Fruit fly (Drosophila melanogaster) whole organism, embryonic: ENCODE results near the gene CG32280.

Experiments used
- CG10431 ChIP-seq: fragments of 200-800 bp; sonication (Bioruptor generic); optimal IDR thresholded peaks from 3 replicates; lab custom pipeline; 2018; ENCODE audit warnings: missing biosample characterization, mild to moderate bottlenecking, missing genetic modification characterization
- CG10979 ChIP-seq: fragments of 200-800 bp; sonication (Bioruptor generic); optimal IDR thresholded peaks from 2 replicates; lab custom pipeline; 2018; ENCODE audit warnings: missing biosample characterization, mild to moderate bottlenecking, missing genetic modification characterization, moderate library complexity
- CG14441 ChIP-seq: fragments of 200-800 bp; sonication (Bioruptor generic); IDR thresholded peaks from 2 replicates; pipeline ENCODE4 v1.3.6; 2022; ENCODE audit warnings: missing biosample characterization, missing genetic modification characterization
- CG14710 ChIP-seq: fragments of 200-800 bp; sonication (Bioruptor generic); optimal IDR thresholded peaks from 3 replicates; lab custom pipeline; 2019; ENCODE audit warnings: missing biosample characterization, mild to moderate bottlenecking, missing genetic modification characterization, moderate library complexity
- CG14860 ChIP-seq: fragments of 200-800 bp; sonication (Bioruptor generic); IDR thresholded peaks from 3 replicates; pipeline ENCODE4 v1.3.6; 2022; ENCODE audit warnings: missing biosample characterization, missing genetic modification characterization; ENCODE audit not compliant: partially characterized antibody
- CG15601 ChIP-seq: fragments of 200-800 bp; sonication (Bioruptor generic); optimal IDR thresholded peaks from 3 replicates; lab custom pipeline; 2019; ENCODE audit warnings: missing biosample characterization, mild to moderate bottlenecking, missing genetic modification characterization, moderate library complexity
- CG17568 ChIP-seq: fragments of 200-800 bp; sonication (Bioruptor generic); optimal IDR thresholded peaks from 2 replicates; lab custom pipeline; 2018; ENCODE audit warnings: missing biosample characterization, mild to moderate bottlenecking, missing genetic modification characterization, moderate library complexity
- CG2712 ChIP-seq: fragments of 200-800 bp; optimal IDR thresholded peaks from 3 replicates; lab custom pipeline; 2019; ENCODE audit warnings: missing biosample characterization, mild to moderate bottlenecking, missing genetic modification characterization, moderate library complexity
- CG2875 ChIP-seq: fragments of 200-800 bp; sonication (Bioruptor generic); optimal IDR thresholded peaks from 2 replicates; lab custom pipeline; 2017; ENCODE audit warnings: missing biosample characterization, mild to moderate bottlenecking, missing genetic modification characterization, missing genetic modification reagents
- CG3065 ChIP-seq: fragments of 200-800 bp; sonication (Bioruptor generic); optimal IDR thresholded peaks from 2 replicates; lab custom pipeline; 2016; ENCODE audit warnings: missing biosample characterization, missing genetic modification characterization
- CG3847 ChIP-seq: fragments of 200-800 bp; sonication (Bioruptor generic); IDR thresholded peaks from 2 replicates; pipeline ENCODE4 v1.3.6; 2022; ENCODE audit warnings: missing biosample characterization, missing genetic modification characterization
- CG3995 ChIP-seq: fragments of 200-800 bp; sonication (Bioruptor generic); optimal IDR thresholded peaks from 3 replicates; lab custom pipeline; 2016; ENCODE audit warnings: missing biosample characterization, missing genetic modification characterization
- CG6254 ChIP-seq: fragments of 200-800 bp; sonication (Bioruptor generic); optimal IDR thresholded peaks from 3 replicates; lab custom pipeline; 2017; ENCODE audit warnings: mild to moderate bottlenecking, missing biosample characterization, missing genetic modification reagents, missing genetic modification characterization
- CG7745 ChIP-seq: fragments of 200-800 bp; sonication (Bioruptor generic); optimal IDR thresholded peaks from 2 replicates; lab custom pipeline; 2018; ENCODE audit warnings: missing biosample characterization, mild to moderate bottlenecking, missing genetic modification characterization, moderate library complexity
- Chrac-16 ChIP-seq: fragments of 200-800 bp; sonication (Bioruptor generic); optimal IDR thresholded peaks from 3 replicates; lab custom pipeline; 2016; ENCODE audit warnings: missing biosample characterization, missing genetic modification characterization
- Deaf1 ChIP-seq: fragments of 200-800 bp; optimal IDR thresholded peaks from 3 replicates; lab custom pipeline; 2019; ENCODE audit warnings: missing biosample characterization, mild to moderate bottlenecking, missing genetic modification characterization, moderate library complexity
- Dll ChIP-seq: fragments of 200-800 bp; sonication (Bioruptor generic); IDR thresholded peaks from 4 replicates; pipeline ENCODE4 v1.3.6; 2022; ENCODE audit warnings: missing biosample characterization, missing genetic modification characterization; ENCODE audit not compliant: partially characterized antibody
- Gug ChIP-seq: fragments of 200-800 bp; sonication (Bioruptor generic); IDR thresholded peaks from 4 replicates; pipeline ENCODE4 v1.3.6; 2022; ENCODE audit warnings: missing biosample characterization, missing genetic modification characterization
- Jarid2 ChIP-seq: fragments of 200-800 bp; sonication (Bioruptor generic); optimal IDR thresholded peaks from 3 replicates; lab custom pipeline; 2017; ENCODE audit warnings: mild to moderate bottlenecking, missing biosample characterization, missing genetic modification reagents, missing genetic modification characterization
- MESR4 ChIP-seq: fragments of 200-800 bp; sonication (Bioruptor generic); optimal IDR thresholded peaks from 2 replicates; lab custom pipeline; 2018; ENCODE audit warnings: missing biosample characterization, mild to moderate bottlenecking, missing genetic modification characterization, moderate library complexity
- MTF-1 ChIP-seq: fragments of 200-800 bp; sonication (Bioruptor generic); optimal IDR thresholded peaks from 2 replicates; lab custom pipeline; 2018; ENCODE audit warnings: missing biosample characterization, mild to moderate bottlenecking, missing genetic modification characterization, borderline replicate concordance
- Pdp1 ChIP-seq, 2 experiments: fragments of 200-800 bp; sonication (Bioruptor generic); optimal IDR thresholded peaks; 3 replicates each; lab custom pipeline; 2016; ENCODE audit warnings: missing biosample characterization in 2 of 2, missing genetic modification characterization in 2 of 2, mild to moderate bottlenecking in 1 of 2, moderate library complexity in 1 of 2
- Rx ChIP-seq: fragments of 200-800 bp; sonication (Bioruptor generic); IDR thresholded peaks from 2 replicates; pipeline ENCODE4 v1.3.6; 2022; ENCODE audit warnings: missing biosample characterization, missing genetic modification characterization
- Sry-β ChIP-seq: fragments of 200-800 bp; sonication (Bioruptor generic); optimal IDR thresholded peaks from 2 replicates; lab custom pipeline; 2018; ENCODE audit warnings: missing biosample characterization, mild to moderate bottlenecking, missing genetic modification characterization, moderate library complexity
- ara ChIP-seq: fragments of 200-800 bp; sonication (Bioruptor generic); IDR thresholded peaks from 2 replicates; pipeline ENCODE4 v1.3.6; 2022; ENCODE audit warnings: missing biosample characterization, missing genetic modification characterization
- bsh ChIP-seq, 2 experiments: fragments of 200-800 bp; sonication (Bioruptor generic); optimal IDR thresholded peaks; 2 replicates each; lab custom pipeline; 2017 to 2018; ENCODE audit warnings: mild to moderate bottlenecking in 2 of 2, missing biosample characterization in 2 of 2, missing genetic modification characterization in 2 of 2, moderate library complexity in 1 of 2
- cg ChIP-seq: fragments of 200-800 bp; sonication (Bioruptor generic); optimal IDR thresholded peaks from 3 replicates; lab custom pipeline; 2019; ENCODE audit warnings: missing biosample characterization, mild to moderate bottlenecking, missing genetic modification characterization, moderate library complexity
- crol ChIP-seq: fragments of 200-800 bp; sonication (Bioruptor generic); IDR thresholded peaks from 2 replicates; pipeline ENCODE4 v1.3.6; 2022; ENCODE audit warnings: missing biosample characterization, missing genetic modification characterization
- cwo ChIP-seq: fragments of 200-800 bp; sonication (Bioruptor generic); optimal IDR thresholded peaks from 3 replicates; lab custom pipeline; 2017; ENCODE audit warnings: missing biosample characterization, missing genetic modification characterization, mild to moderate bottlenecking, moderate library complexity, missing genetic modification reagents
- fru ChIP-seq: fragments of >200 bp; optimal IDR thresholded peaks from 2 replicates; lab custom pipeline; 2017
- gcm ChIP-seq: fragments of 200-800 bp; sonication (Bioruptor generic); optimal IDR thresholded peaks from 2 replicates; lab custom pipeline; 2019; ENCODE audit warnings: missing biosample characterization, mild to moderate bottlenecking, missing genetic modification characterization, moderate library complexity
- gsb-n ChIP-seq: fragments of 200-800 bp; sonication (Bioruptor generic); optimal IDR thresholded peaks from 3 replicates; lab custom pipeline; 2018; ENCODE audit warnings: missing biosample characterization, mild to moderate bottlenecking, missing genetic modification characterization
- jing ChIP-seq: fragments of 200-800 bp; sonication (Bioruptor generic); optimal IDR thresholded peaks from 2 replicates; lab custom pipeline; 2018; ENCODE audit warnings: missing biosample characterization, mild to moderate bottlenecking, missing genetic modification characterization
- jumu ChIP-seq: fragments of 200-800 bp; sonication (Bioruptor generic); optimal IDR thresholded peaks from 3 replicates; lab custom pipeline; 2016; ENCODE audit warnings: missing biosample characterization, missing genetic modification characterization
- kah ChIP-seq: fragments of 200-800 bp; sonication (Bioruptor generic); optimal IDR thresholded peaks from 2 replicates; lab custom pipeline; 2018; ENCODE audit warnings: missing biosample characterization, mild to moderate bottlenecking, missing genetic modification characterization
- lola ChIP-seq, 3 experiments: fragments of >200 bp in 2 of 3; fragments of 200-800 bp in 1 of 3; sonication (Bioruptor generic) in 1 of 3; optimal IDR thresholded peaks; 2 replicates each; lab custom pipeline; 2017 to 2019; ENCODE audit warnings: missing biosample characterization in 3 of 3, missing genetic modification characterization in 3 of 3, mild to moderate bottlenecking in 1 of 3, moderate library complexity in 1 of 3
- lov ChIP-seq, 2 experiments: fragments of 200-800 bp in 1 of 2; fragments of >200 bp in 1 of 2; sonication (Bioruptor generic) in 1 of 2; IDR thresholded peaks in 1 of 2; optimal IDR thresholded peaks in 1 of 2; 2 replicates in 1 of 2; 3 replicates in 1 of 2; pipeline versions ENCODE4 v1.3.6 to Lab custom; 2017 to 2022; ENCODE audit warnings: missing biosample characterization in 1 of 2, missing genetic modification characterization in 1 of 2
- maf-S ChIP-seq: fragments of 200-800 bp; sonication (Bioruptor generic); optimal IDR thresholded peaks from 2 replicates; lab custom pipeline; 2016; ENCODE audit warnings: missing biosample characterization, missing genetic modification characterization
- nerfin-1 ChIP-seq: fragments of 200-800 bp; sonication (Bioruptor generic); optimal IDR thresholded peaks from 3 replicates; lab custom pipeline; 2019; ENCODE audit warnings: missing biosample characterization, mild to moderate bottlenecking, missing genetic modification characterization, moderate library complexity
- oc ChIP-seq: fragments of 200-800 bp; sonication (Bioruptor generic); optimal IDR thresholded peaks from 2 replicates; lab custom pipeline; 2018; ENCODE audit warnings: missing biosample characterization, mild to moderate bottlenecking, missing genetic modification characterization, moderate library complexity
- pan ChIP-seq, 4 experiments: fragments of >200 bp in 3 of 4; fragments of 200-800 bp in 1 of 4; sonication (Bioruptor generic) in 1 of 4; optimal IDR thresholded peaks in 3 of 4; IDR thresholded peaks in 1 of 4; 2 replicates each; pipeline versions ENCODE4 v1.3.6 to Lab custom; 2017 to 2022; ENCODE audit warnings: missing biosample characterization in 2 of 4, missing genetic modification characterization in 2 of 4, mixed read lengths in 1 of 4
- row ChIP-seq: fragments of 200-800 bp; sonication (Bioruptor generic); IDR thresholded peaks from 3 replicates; pipeline ENCODE4 v1.3.6; 2022; ENCODE audit warnings: missing biosample characterization, missing genetic modification characterization
- sim ChIP-seq: fragments of 200-800 bp; sonication (Bioruptor generic); IDR thresholded peaks from 2 replicates; pipeline ENCODE4 v1.3.6; 2022; ENCODE audit warnings: missing biosample characterization, missing genetic modification characterization
- sqz ChIP-seq: fragments of 200-800 bp; sonication (Bioruptor generic); optimal IDR thresholded peaks from 3 replicates; lab custom pipeline; 2018; ENCODE audit warnings: missing biosample characterization, mild to moderate bottlenecking, missing genetic modification characterization
- sug ChIP-seq: fragments of 200-800 bp; optimal IDR thresholded peaks from 2 replicates; lab custom pipeline; 2019; ENCODE audit warnings: missing biosample characterization, mild to moderate bottlenecking, missing genetic modification characterization, moderate library complexity
- twi ChIP-seq: fragments of 200-800 bp; optimal IDR thresholded peaks from 2 replicates; lab custom pipeline; 2019; ENCODE audit warnings: missing biosample characterization, mild to moderate bottlenecking, missing genetic modification characterization, moderate library complexity
- z ChIP-seq: fragments of 200-800 bp; sonication (Bioruptor generic); IDR thresholded peaks from 3 replicates; pipeline ENCODE4 v1.3.6; 2022; ENCODE audit warnings: missing biosample characterization, missing genetic modification characterization
- zen ChIP-seq: fragments of 200-800 bp; sonication (Bioruptor generic); optimal IDR thresholded peaks from 3 replicates; lab custom pipeline; 2018; ENCODE audit warnings: missing biosample characterization, mild to moderate bottlenecking, missing genetic modification characterization, moderate library complexity

CG32280 gene

DNA sequence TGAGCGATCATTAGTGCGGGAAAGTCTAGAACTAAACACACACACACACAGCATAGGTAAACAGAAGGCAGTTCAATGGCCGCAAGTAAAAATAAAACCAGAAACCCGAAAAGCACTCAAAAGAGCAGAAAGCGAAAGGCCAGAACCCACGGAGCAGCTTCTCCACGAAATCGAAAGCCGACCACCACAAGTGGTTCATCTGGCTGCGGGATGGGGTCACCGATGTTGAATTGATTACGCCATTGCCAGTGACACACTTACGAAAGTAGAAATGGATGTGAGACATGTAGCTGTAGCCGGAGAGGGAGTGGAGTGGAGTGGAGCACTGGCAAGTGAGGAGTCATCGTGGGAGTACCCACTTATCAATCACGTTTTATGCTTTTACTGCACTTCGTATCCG is 23.6 kb upstream of the CG32280 start:
- TF ChIP-seq CG14441 (GFP tag; lab: Robert Waterston, UW) = no peak
- no peak for TF ChIP-seq pan (optimal IDR thresholded peaks at IDR 0.05; lab: Kevin White, UChicago)
- no peak for TF ChIP-seq pan (GFP tag; optimal IDR thresholded peaks at IDR 0.05 in 1 of 2, IDR thresholded peaks at IDR 0.05 in 1 of 2)
- TF ChIP-seq oc (tag; lab: Kevin White, UChicago) = peak; percentile 0
- peak; percentile 10 for TF ChIP-seq MTF-1
- no peak for TF ChIP-seq CG3995 (GFP tag; lab: Kevin White, UChicago)
- 0 out of 2 replicates have a peak, but pooled peaks have one; percentile 10 for TF ChIP-seq CG3847 (GFP tag; lab: Robert Waterston, UW)
- 0 out of 2 replicates have a peak, but pooled peaks have one; percentile 44 for TF ChIP-seq ara (GFP tag; lab: Robert Waterston, UW)
- peak; percentile 7 for TF ChIP-seq Deaf1 (tag; lab: Kevin White, UChicago)
- TF ChIP-seq CG14710 (tag; lab: Kevin White, UChicago) = peak; percentile 58
- no peak for TF ChIP-seq Rx (GFP tag; lab: Robert Waterston, UW)
- no peak for TF ChIP-seq cwo
- TF ChIP-seq maf-S (GFP tag; lab: Kevin White, UChicago) = no peak
- TF ChIP-seq lov (optimal IDR thresholded peaks at IDR 0.05; lab: Kevin White, UChicago) = no peak
- no peak for TF ChIP-seq lov (GFP tag; IDR thresholded peaks at IDR 0.05; lab: Robert Waterston, UW)
- TF ChIP-seq CG15601 (tag; lab: Kevin White, UChicago) = peak; percentile 76
- peak; percentile 64 for TF ChIP-seq CG6254
- TF ChIP-seq cg (GFP tag; lab: Kevin White, UChicago) = peak; percentile 24
- no peak for TF ChIP-seq Dll
- TF ChIP-seq CG17568 (GFP tag; lab: Kevin White, UChicago) = peak; percentile 32
- peak; percentile 76 for TF ChIP-seq z (GFP tag; lab: Robert Waterston, UW)
- TF ChIP-seq fru (lab: Kevin White, UChicago) = no peak
- no peak for TF ChIP-seq jumu (GFP tag; lab: Kevin White, UChicago)
- peak; percentile 50 for TF ChIP-seq gsb-n
- TF ChIP-seq Sry-β (GFP tag; lab: Kevin White, UChicago) = peak; percentile 39
- TF ChIP-seq zen (tag; lab: Kevin White, UChicago) = no peak
- no peak for TF ChIP-seq row
- TF ChIP-seq Pdp1 (GFP tag; optimal IDR thresholded peaks at IDR 0.05; lab: Kevin White, UChicago) = peak in 1 of 2 experiments; percentile 73
- no peak for TF ChIP-seq Jarid2
- TF ChIP-seq CG10979 (tag; lab: Kevin White, UChicago) = peak; percentile 14
- TF ChIP-seq Gug = no peak
- no peak for TF ChIP-seq Chrac-16
- TF ChIP-seq crol (GFP tag; lab: Robert Waterston, UW) = peak; percentile 53; the same call in 1 of the 2 replicates
- TF ChIP-seq nerfin-1 (tag; lab: Kevin White, UChicago) = peak; percentile 29
- peak; percentile 64 for TF ChIP-seq gcm (GFP tag; lab: Kevin White, UChicago)
- TF ChIP-seq bsh (GFP tag; optimal IDR thresholded peaks at IDR 0.05; lab: Kevin White, UChicago) = peak in 1 of 2 experiments; percentile 61
- no peak for TF ChIP-seq jing (GFP tag; lab: Kevin White, UChicago)
- peak; percentile 33 for TF ChIP-seq twi (tag; lab: Kevin White, UChicago)
- peak in 1 of 3 experiments; percentile 33 for TF ChIP-seq lola (GFP tag; optimal IDR thresholded peaks at IDR 0.05; lab: Kevin White, UChicago)
- TF ChIP-seq sim (GFP tag; lab: Robert Waterston, UW) = peak; percentile 36; the same call in 1 of the 2 replicates
- no peak for TF ChIP-seq CG3065 (GFP tag; lab: Kevin White, UChicago)
- TF ChIP-seq CG10431 (GFP tag; lab: Kevin White, UChicago) = peak; percentile 85
- peak; percentile 34 for TF ChIP-seq CG2712
- TF ChIP-seq CG2875 = peak; percentile 30
- TF ChIP-seq MESR4 (GFP tag; lab: Kevin White, UChicago) = no peak
- TF ChIP-seq CG7745 = peak; percentile 64
- peak; percentile 5 for TF ChIP-seq kah (GFP tag; lab: Kevin White, UChicago)
- no peak for TF ChIP-seq sqz (GFP tag; lab: Kevin White, UChicago)
- TF ChIP-seq sug (tag; lab: Kevin White, UChicago) = no peak
- no peak for TF ChIP-seq CG14860 (GFP tag; lab: Robert Waterston, UW)
